Worm (Caenorhabditis elegans): ENCODE results near the gene Y110A2AL.9.
"Not testable (repeated sequence)": the region's sequence is repeated elsewhere in the genome, so short reads cannot be mapped to it uniquely, and the experiment has no call there.

- TF ChIP-seq lsy-2, mep-1, ceh-39 (tag; optimal IDR thresholded peaks at IDR 0.05): not testable (repeated sequence)
These were observed 27.4 kb downstream of the Y110A2AL.9 start, which contains the start of gene Y110A2AL.4 for ce11 chrII:2839004-2839403.
